Fruit fly (Drosophila melanogaster) whole organism, prepupa: ENCODE data around the gene CG43638.
A peak's percentile ranks its signal among the peaks of the same experiment; 100 is the strongest.

ENCODE experiments used
- Blimp-1 ChIP-seq: fragments of 200-800 bp; sonication (Bioruptor generic); optimal IDR thresholded peaks from 3 replicates; lab custom pipeline; 2017; ENCODE audit warnings: missing biosample characterization, missing genetic modification characterization, mild to moderate bottlenecking, moderate library complexity, missing genetic modification reagents
- CG10631 ChIP-seq: fragments of 200-800 bp; sonication (Bioruptor generic); optimal IDR thresholded peaks from 2 replicates; lab custom pipeline; 2016; ENCODE audit warnings: missing biosample characterization, missing genetic modification characterization
- CG10669 ChIP-seq: fragments of 200-800 bp; sonication (Bioruptor generic); optimal IDR thresholded peaks from 3 replicates; lab custom pipeline; 2018; ENCODE audit warnings: missing biosample characterization, mild to moderate bottlenecking, missing genetic modification characterization, moderate library complexity
- CG11294 ChIP-seq: fragments of 200-800 bp; sonication (Bioruptor generic); IDR thresholded peaks from 2 replicates; pipeline ENCODE4 v1.3.6; 2022; ENCODE audit warnings: missing biosample characterization, missing genetic modification characterization
- CG11762 ChIP-seq: fragments of 200-800 bp; sonication (Bioruptor generic); optimal IDR thresholded peaks from 3 replicates; lab custom pipeline; 2016; ENCODE audit warnings: missing biosample characterization, missing genetic modification characterization; ENCODE audit not compliant: insufficient read depth
- CG11902 ChIP-seq: fragments of 200-800 bp; sonication (Bioruptor generic); optimal IDR thresholded peaks from 3 replicates; lab custom pipeline; 2016; ENCODE audit warnings: missing biosample characterization, missing genetic modification characterization
- CG15336 ChIP-seq: fragments of 200-800 bp; sonication (Bioruptor generic); IDR thresholded peaks from 2 replicates; pipeline ENCODE4 v1.3.6; 2022; ENCODE audit warnings: missing biosample characterization, missing genetic modification characterization
- CG1621 ChIP-seq: fragments of 200-800 bp; sonication (Bioruptor generic); optimal IDR thresholded peaks from 3 replicates; lab custom pipeline; 2018; ENCODE audit warnings: missing biosample characterization, mild to moderate bottlenecking, missing genetic modification characterization
- CG16779 ChIP-seq: fragments of 200-800 bp; sonication (Bioruptor generic); optimal IDR thresholded peaks from 3 replicates; lab custom pipeline; 2017; ENCODE audit warnings: missing biosample characterization, mild to moderate bottlenecking, missing genetic modification characterization
- CG32006 ChIP-seq: fragments of 200-800 bp; sonication (Bioruptor generic); optimal IDR thresholded peaks from 3 replicates; lab custom pipeline; 2017; ENCODE audit warnings: missing biosample characterization, mild to moderate bottlenecking, missing genetic modification characterization
- CG3919 ChIP-seq: fragments of 200-800 bp; sonication (Bioruptor generic); optimal IDR thresholded peaks from 3 replicates; lab custom pipeline; 2016; ENCODE audit warnings: missing biosample characterization, missing genetic modification characterization
- CG4318 ChIP-seq: fragments of 200-800 bp; sonication (Bioruptor generic); optimal IDR thresholded peaks from 3 replicates; lab custom pipeline; 2017; ENCODE audit warnings: missing biosample characterization, mild to moderate bottlenecking, missing genetic modification characterization
- CG6276 ChIP-seq: fragments of 200-800 bp; sonication (Bioruptor generic); optimal IDR thresholded peaks from 2 replicates; lab custom pipeline; 2017; ENCODE audit warnings: missing biosample characterization, mild to moderate bottlenecking, missing genetic modification characterization
- CG6792 ChIP-seq: fragments of 200-800 bp; sonication (Bioruptor generic); optimal IDR thresholded peaks from 3 replicates; lab custom pipeline; 2016; ENCODE audit warnings: missing biosample characterization, missing genetic modification characterization
- CG8119 ChIP-seq: fragments of 200-800 bp; sonication (Bioruptor generic); IDR thresholded peaks from 3 replicates; pipeline ENCODE4 v1.3.6; 2022; ENCODE audit warnings: missing biosample characterization, missing genetic modification characterization
- CG8319 ChIP-seq: fragments of 200-800 bp; sonication (Bioruptor generic); optimal IDR thresholded peaks from 3 replicates; lab custom pipeline; 2016; ENCODE audit warnings: missing biosample characterization, missing genetic modification characterization
- CG8632 ChIP-seq: fragments of 200-800 bp; sonication (Bioruptor generic); optimal IDR thresholded peaks from 3 replicates; lab custom pipeline; 2016; ENCODE audit warnings: missing biosample characterization, missing genetic modification characterization
- Eip78C ChIP-seq: fragments of 200-800 bp; sonication (Bioruptor generic); peaks from one replicate; lab custom pipeline; 2016; ENCODE audit warnings: missing biosample characterization, missing genetic modification characterization
- Eip93F ChIP-seq: fragments of 200-800 bp; sonication (Bioruptor generic); optimal IDR thresholded peaks from 2 replicates; lab custom pipeline; 2016; ENCODE audit warnings: missing biosample characterization, mild to moderate bottlenecking, missing genetic modification characterization
- Ets96B ChIP-seq: fragments of 200-800 bp; optimal IDR thresholded peaks from 2 replicates; lab custom pipeline; 2019; ENCODE audit warnings: missing biosample characterization, mild to moderate bottlenecking, missing genetic modification characterization, moderate library complexity
- Gug ChIP-seq: fragments of 200-800 bp; sonication (Bioruptor generic); IDR thresholded peaks from 2 replicates; pipeline ENCODE4 v1.3.6; 2022; ENCODE audit warnings: missing biosample characterization, missing genetic modification characterization
- Hr4 ChIP-seq: fragments of 200-800 bp; sonication (Bioruptor generic); optimal IDR thresholded peaks from 3 replicates; lab custom pipeline; 2016; ENCODE audit warnings: missing biosample characterization, missing genetic modification characterization
- Lpt ChIP-seq: fragments of 200-800 bp; sonication (Bioruptor generic); optimal IDR thresholded peaks from 3 replicates; lab custom pipeline; 2016; ENCODE audit warnings: missing biosample characterization, missing genetic modification characterization
- Met ChIP-seq: fragments of 200-800 bp; sonication (Bioruptor generic); optimal IDR thresholded peaks from 3 replicates; lab custom pipeline; 2016; ENCODE audit warnings: missing biosample characterization, missing genetic modification characterization
- OdsH ChIP-seq: fragments of 200-800 bp; sonication (Bioruptor generic); optimal IDR thresholded peaks from 3 replicates; lab custom pipeline; 2016; ENCODE audit warnings: missing biosample characterization, missing genetic modification characterization
- Smox ChIP-seq: fragments of 200-800 bp; sonication (Bioruptor generic); optimal IDR thresholded peaks from 3 replicates; lab custom pipeline; 2016; ENCODE audit warnings: missing biosample characterization, missing genetic modification characterization
- Sox102F ChIP-seq: fragments of 200-800 bp; sonication (Bioruptor generic); optimal IDR thresholded peaks from 2 replicates; lab custom pipeline; 2016; ENCODE audit warnings: missing biosample characterization, mild to moderate bottlenecking, missing genetic modification characterization
- Sox14 ChIP-seq: fragments of 200-800 bp; sonication (Bioruptor generic); optimal IDR thresholded peaks from 3 replicates; lab custom pipeline; 2016; ENCODE audit warnings: missing biosample characterization, missing genetic modification characterization
- Sox15 ChIP-seq: fragments of 200-800 bp; sonication (Bioruptor generic); optimal IDR thresholded peaks from 3 replicates; lab custom pipeline; 2016; ENCODE audit warnings: missing biosample characterization, missing genetic modification characterization
- achi ChIP-seq: fragments of 200-800 bp; sonication (Bioruptor generic); optimal IDR thresholded peaks from 3 replicates; lab custom pipeline; 2016; ENCODE audit warnings: missing biosample characterization, missing genetic modification characterization
- cyc ChIP-seq: fragments of 200-800 bp; sonication (Bioruptor generic); optimal IDR thresholded peaks from 3 replicates; lab custom pipeline; 2016; ENCODE audit warnings: missing biosample characterization, missing genetic modification characterization
- eg ChIP-seq: fragments of 200-800 bp; sonication (Bioruptor generic); IDR thresholded peaks from 3 replicates; pipeline ENCODE4 v1.3.6; 2022; ENCODE audit warnings: missing biosample characterization, missing genetic modification characterization
- esn ChIP-seq: fragments of 200-800 bp; sonication (Bioruptor generic); optimal IDR thresholded peaks from 2 replicates; lab custom pipeline; 2016; ENCODE audit warnings: missing biosample characterization, mild to moderate bottlenecking, missing genetic modification characterization, moderate library complexity
- fd85E ChIP-seq: fragments of 200-800 bp; sonication (Bioruptor generic); optimal IDR thresholded peaks from 3 replicates; lab custom pipeline; 2016; ENCODE audit warnings: missing biosample characterization, missing genetic modification characterization
- fkh ChIP-seq: fragments of 200-800 bp; sonication (Bioruptor generic); optimal IDR thresholded peaks from 3 replicates; lab custom pipeline; 2017; ENCODE audit warnings: missing biosample characterization, mild to moderate bottlenecking, missing genetic modification characterization, moderate library complexity
- lz ChIP-seq: fragments of 200-800 bp; sonication (Bioruptor generic); optimal IDR thresholded peaks from 3 replicates; lab custom pipeline; 2016; ENCODE audit warnings: missing biosample characterization, missing genetic modification characterization
- pdm3 ChIP-seq: fragments of 200-800 bp; sonication (Bioruptor generic); optimal IDR thresholded peaks from 3 replicates; lab custom pipeline; 2016; ENCODE audit warnings: missing biosample characterization, missing genetic modification characterization
- salr ChIP-seq, 2 experiments: fragments of 200-800 bp; sonication (Bioruptor generic); optimal IDR thresholded peaks; 3 replicates each; lab custom pipeline; 2016 to 2018; ENCODE audit warnings: missing biosample characterization in 2 of 2, missing genetic modification characterization in 2 of 2, mild to moderate bottlenecking in 1 of 2
- spab ChIP-seq: fragments of 200-800 bp; sonication (Bioruptor generic); optimal IDR thresholded peaks from 2 replicates; lab custom pipeline; 2017; ENCODE audit warnings: missing biosample characterization, mild to moderate bottlenecking, missing genetic modification characterization, missing genetic modification reagents
- svp ChIP-seq: fragments of 200-800 bp; sonication (Bioruptor generic); peaks from one replicate; lab custom pipeline; 2016; ENCODE audit warnings: missing biosample characterization, missing genetic modification characterization
- topi ChIP-seq: fragments of 200-800 bp; sonication (Bioruptor generic); optimal IDR thresholded peaks from 3 replicates; lab custom pipeline; 2016; ENCODE audit warnings: missing biosample characterization, missing genetic modification characterization
- vri ChIP-seq: fragments of 200-800 bp; sonication (Bioruptor generic); optimal IDR thresholded peaks from 3 replicates; lab custom pipeline; 2016; ENCODE audit warnings: missing biosample characterization, mild to moderate bottlenecking, missing genetic modification characterization

CG43638 gene

DNA sequence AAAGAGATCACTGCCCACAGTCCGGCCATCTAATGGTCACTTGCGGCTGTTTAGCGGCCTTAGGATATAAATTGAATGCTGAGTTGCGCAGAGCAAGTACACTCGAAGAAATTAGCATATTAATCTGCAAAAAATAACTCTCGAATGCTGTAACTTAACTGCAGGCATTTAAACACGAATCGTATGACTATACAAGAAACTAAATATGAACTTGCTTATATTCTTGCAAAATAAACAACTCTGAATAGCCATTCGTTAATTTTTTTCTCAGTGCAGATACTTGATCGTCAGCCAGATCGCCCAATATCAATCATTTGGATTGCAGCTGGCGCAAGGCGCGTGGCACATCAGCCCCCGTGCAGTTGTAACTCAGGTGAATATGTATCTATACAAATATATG, 28.7 kb downstream of the CG43638 start (continued):
- TF ChIP-seq CG3919 (GFP tag; lab: Kevin White, UChicago), result peak; percentile 30
- no peak for TF ChIP-seq spab (GFP tag; lab: Kevin White, UChicago)
- peak; percentile 30 for TF ChIP-seq esn (GFP tag; lab: Kevin White, UChicago)
- TF ChIP-seq CG6792 (GFP tag; lab: Kevin White, UChicago), result no peak
- peak; percentile 5 for TF ChIP-seq topi (GFP tag; lab: Kevin White, UChicago)
- peak; percentile 85 for TF ChIP-seq Eip78C (GFP tag; lab: Kevin White, UChicago)
- peak; percentile 58; the same call in 1 of the 2 replicates for TF ChIP-seq CG11294
- no peak for TF ChIP-seq CG8319 (GFP tag; lab: Kevin White, UChicago)
- TF ChIP-seq cyc (GFP tag; lab: Kevin White, UChicago), result peak; percentile 9
- no peak for TF ChIP-seq CG11902 (GFP tag; lab: Kevin White, UChicago)
- TF ChIP-seq Sox102F (GFP tag; lab: Kevin White, UChicago), result peak; percentile 47

DNA sequence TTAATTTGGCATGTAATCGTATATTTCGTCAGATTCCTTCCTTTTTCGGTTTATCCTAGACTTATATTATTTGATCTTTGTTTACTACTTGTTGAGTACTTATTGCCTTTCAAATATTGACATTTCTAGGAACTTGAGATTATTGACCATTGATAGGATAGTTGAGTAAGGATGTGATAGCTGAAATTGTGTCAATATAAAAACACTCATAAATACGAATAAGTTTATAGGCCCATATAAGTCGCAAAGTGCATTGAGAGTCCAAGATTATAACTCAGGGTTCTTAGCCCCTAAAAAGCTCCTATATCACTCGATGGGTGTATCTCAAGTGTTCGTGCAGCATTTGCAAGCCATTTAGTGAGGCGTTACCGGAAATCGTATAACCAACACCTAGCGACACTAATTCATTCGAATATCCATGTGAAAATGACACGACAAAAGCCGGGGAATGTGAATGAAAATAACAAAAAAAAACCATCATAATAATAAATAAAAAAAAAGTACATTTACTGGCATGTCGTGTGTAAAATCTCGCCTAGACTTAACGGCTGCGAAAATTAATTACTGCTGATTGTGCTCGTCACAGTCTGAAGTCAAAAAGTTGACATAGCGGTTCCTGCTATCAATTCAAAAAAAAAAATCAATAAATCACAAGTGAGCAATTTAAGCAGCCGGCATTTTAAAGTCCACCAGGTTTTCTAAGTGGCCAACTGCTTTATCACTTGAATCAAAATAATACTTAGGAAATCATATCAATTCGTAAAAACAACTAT, 29.7 kb downstream of the CG43638 start:
- TF ChIP-seq Eip93F (GFP tag; lab: Kevin White, UChicago), result no peak
- peak; percentile 56 for TF ChIP-seq svp (GFP tag; lab: Kevin White, UChicago)
- TF ChIP-seq, all 60 proteins: peak for 1

dm6 chr3L:12074952-12075351, 30.6 kb downstream of the CG43638 start:
- TF ChIP-seq fkh (GFP tag; lab: Kevin White, UChicago) (peak; percentile 70), CG11762 (GFP tag; lab: Kevin White, UChicago) (no peak)

- TF ChIP-seq pdm3 (GFP tag; lab: Kevin White, UChicago) (peak; percentile 14), salr (GFP tag; optimal IDR thresholded peaks at IDR 0.05; lab: Kevin White, UChicago) (peak in 1 of 2 experiments; percentile 33), Hr4 (GFP tag; lab: Kevin White, UChicago) (peak; percentile 64), CG8119 (GFP tag; lab: Robert Waterston, UW) (peak; percentile 66), Sox15 (GFP tag; lab: Kevin White, UChicago) (no peak), CG4318 (GFP tag; lab: Kevin White, UChicago) (peak; percentile 8), CG32006 (GFP tag; lab: Kevin White, UChicago) (peak; percentile 61), eg (GFP tag; lab: Robert Waterston, UW) (peak; percentile 55; the same call in 2 of the 3 replicates), achi (GFP tag; lab: Kevin White, UChicago) (peak; percentile 19), CG6276 (GFP tag; lab: Kevin White, UChicago) (peak; percentile 28), Eip93F (GFP tag; lab: Kevin White, UChicago) (no peak), Eip78C (GFP tag; lab: Kevin White, UChicago) (peak; percentile 50), OdsH (GFP tag; lab: Kevin White, UChicago) (peak; percentile 40), vri (no peak), CG15336 (GFP tag; lab: Robert Waterston, UW) (peak; percentile 64)
Observed at dm6 chr3L:12076312-12076711, 31.9 kb downstream of the CG43638 start.

DNA sequence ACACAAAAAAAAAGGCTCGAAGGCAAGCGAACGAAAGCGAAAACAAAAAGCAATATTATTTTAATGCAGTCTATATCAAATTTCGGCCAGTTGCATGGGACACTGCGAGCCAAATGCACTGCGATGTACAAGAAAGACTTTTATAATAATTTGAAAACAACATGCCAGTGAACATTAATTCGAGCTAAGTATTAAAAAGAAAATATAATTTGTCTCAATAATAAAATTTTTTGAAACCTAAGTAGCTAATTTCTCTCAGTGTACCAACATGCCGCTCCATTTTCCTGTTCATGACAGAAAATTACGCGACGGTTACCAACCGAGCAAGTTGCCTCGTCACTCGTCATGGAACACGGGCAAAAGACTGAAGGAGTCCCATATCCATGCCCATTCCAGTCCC, 33.0 kb downstream of the CG43638 start:
- TF ChIP-seq lz (GFP tag; lab: Kevin White, UChicago), result peak; percentile 61
- peak; percentile 89 for TF ChIP-seq Hr4 (GFP tag; lab: Kevin White, UChicago)
- TF ChIP-seq fkh (GFP tag; lab: Kevin White, UChicago), result no peak
- TF ChIP-seq salr (GFP tag; optimal IDR thresholded peaks at IDR 0.05; lab: Kevin White, UChicago), result peak; percentile 34 to 82
- peak; percentile 76 for TF ChIP-seq Lpt (GFP tag; lab: Kevin White, UChicago)
- peak; percentile 79 for TF ChIP-seq Met
- peak; percentile 54 for TF ChIP-seq Sox15 (GFP tag; lab: Kevin White, UChicago)
- peak; percentile 77 for TF ChIP-seq Smox (GFP tag; lab: Kevin White, UChicago)
- TF ChIP-seq fd85E (GFP tag; lab: Kevin White, UChicago), result peak; percentile 24
- TF ChIP-seq CG16779, result peak; percentile 53
- peak; percentile 93 for TF ChIP-seq Eip78C (GFP tag; lab: Kevin White, UChicago)
- TF ChIP-seq CG11762 (GFP tag; lab: Kevin White, UChicago), result peak; percentile 70
- TF ChIP-seq Sox14 (GFP tag; lab: Kevin White, UChicago), result peak; percentile 83
- TF ChIP-seq CG1621 (tag; lab: Kevin White, UChicago), result peak; percentile 68
- TF ChIP-seq CG8632 (GFP tag; lab: Kevin White, UChicago), result peak; percentile 79
- peak; percentile 74 for TF ChIP-seq CG10631 (GFP tag; lab: Kevin White, UChicago)
- peak; percentile 75 for TF ChIP-seq Sox102F (GFP tag; lab: Kevin White, UChicago)
- peak; percentile 71 for TF ChIP-seq Ets96B (tag; lab: Kevin White, UChicago)
- peak; percentile 43 for TF ChIP-seq Blimp-1
- TF ChIP-seq Gug (GFP tag; lab: Robert Waterston, UW), result peak; percentile 62
- TF ChIP-seq pdm3 (GFP tag; lab: Kevin White, UChicago), result peak; percentile 83
- TF ChIP-seq CG10669 (GFP tag; lab: Kevin White, UChicago), result peak; percentile 75
